Fruit fly (Drosophila melanogaster): Measurements from ENCODE around the gene CG13251.

The CG13251 gene

dm6 chr3L:20663967-20664366 is 27.0 kb downstream of the CG13251 start (continued):
- TF ChIP-seq Gug (GFP tag; IDR thresholded peaks at IDR 0.05) (no peak), CG2875 (GFP tag; optimal IDR thresholded peaks at IDR 0.05) (peak; percentile 15), Lhr (GFP tag; optimal IDR thresholded peaks at IDR 0.05) (no peak), sd (tag; optimal IDR thresholded peaks at IDR 0.05) (peak; percentile 2), CG8388 (GFP tag; optimal IDR thresholded peaks at IDR 0.05) (peak; percentile 62), phol (tag; optimal IDR thresholded peaks at IDR 0.05) (no peak), chm (GFP tag; IDR thresholded peaks at IDR 0.05) (peak; percentile 52; the same call in 1 of the 2 replicates), fd64A (GFP tag; optimal IDR thresholded peaks at IDR 0.05) (peak; percentile 24), Rx (GFP tag; IDR thresholded peaks at IDR 0.05) (no peak), CG14014 (GFP tag; IDR thresholded peaks at IDR 0.05) (peak; percentile 55; the same call in 1 of the 2 replicates), hkb (optimal IDR thresholded peaks at IDR 0.05) (no peak), hkb (GFP tag; IDR thresholded peaks at IDR 0.05) (peak; percentile 56; the same call in 1 of the 2 replicates), CG14860 (GFP tag; IDR thresholded peaks at IDR 0.05; ENCODE audit: partially characterized antibody) (no peak), Dll (GFP tag; IDR thresholded peaks at IDR 0.05; ENCODE audit: partially characterized antibody) (no peak), CG2202 (tag; optimal IDR thresholded peaks at IDR 0.05) (peak; percentile 17), row (GFP tag; IDR thresholded peaks at IDR 0.05) (no peak), gem (tag; optimal IDR thresholded peaks at IDR 0.05) (peak; percentile 39), CG42726 (GFP tag; IDR thresholded peaks at IDR 0.05; ENCODE audit: partially characterized antibody) (no peak), gsb-n (tag; optimal IDR thresholded peaks at IDR 0.05) (no peak), org-1 (GFP tag; optimal IDR thresholded peaks at IDR 0.05) (no peak), otp (GFP tag; IDR thresholded peaks at IDR 0.05) (peak; percentile 64; the same call in 2 of the 3 replicates), Awh (GFP tag; IDR thresholded peaks at IDR 0.05) (peak; percentile 32; the same call in 1 of the 2 replicates), Fer3 (tag; optimal IDR thresholded peaks at IDR 0.05) (peak; percentile 26), CG15269 (tag; optimal IDR thresholded peaks at IDR 0.05) (peak; percentile 29), ara (GFP tag; IDR thresholded peaks at IDR 0.05) (0 out of 2 replicates have a peak, but pooled peaks have one; percentile 24), CG32767 (GFP tag; IDR thresholded peaks at IDR 0.05) (no peak)

dm6 chr3L:20667408-20667807 is 30.4 kb downstream of the CG13251 start:
- no peak for TF ChIP-seq CG9609 (GFP tag; optimal IDR thresholded peaks at IDR 0.05)
- peak; percentile 62 for TF ChIP-seq Med (GFP tag)
- no peak for TF ChIP-seq CG31365 (tag; optimal IDR thresholded peaks at IDR 0.05)
- TF ChIP-seq gem (tag; optimal IDR thresholded peaks at IDR 0.05) = peak; percentile 2
- TF ChIP-seq CG16815 (GFP tag; optimal IDR thresholded peaks at IDR 0.05) = peak; percentile 1
- TF ChIP-seq CG18476 (GFP tag; optimal IDR thresholded peaks at IDR 0.05) = no peak
- peak; percentile 35 for TF ChIP-seq kni (GFP tag; optimal IDR thresholded peaks at IDR 0.05)
- no peak for TF ChIP-seq CG13624 (GFP tag; optimal IDR thresholded peaks at IDR 0.05)
- peak; percentile 42; the same call in 1 of the 2 replicates for TF ChIP-seq Xrp1 (GFP tag; IDR thresholded peaks at IDR 0.05)
- peak; percentile 61; the same call in 1 of the 3 replicates for TF ChIP-seq otp (GFP tag; IDR thresholded peaks at IDR 0.05)
- peak; percentile 42 for TF ChIP-seq ac (GFP tag; optimal IDR thresholded peaks at IDR 0.05)
- peak; percentile 60 for TF ChIP-seq sens (GFP tag)
- TF ChIP-seq ci (GFP tag; IDR thresholded peaks at IDR 0.05) = 0 out of 3 replicates have a peak, but pooled peaks have one; percentile 30
- peak in 1 of 2 experiments; percentile 3 for TF ChIP-seq tll (GFP tag; optimal IDR thresholded peaks at IDR 0.05)
- TF ChIP-seq sens-2 (GFP tag; IDR thresholded peaks at IDR 0.05) = 0 out of 2 replicates have a peak, but pooled peaks have one; percentile 9
- TF ChIP-seq fd102C (GFP tag; optimal IDR thresholded peaks at IDR 0.05) = peak; percentile 53
- 0 out of 2 replicates have a peak, but pooled peaks have one; percentile 59 for TF ChIP-seq Awh (GFP tag; IDR thresholded peaks at IDR 0.05)
- peak; percentile 18 for TF ChIP-seq dmrt11E (tag; optimal IDR thresholded peaks at IDR 0.05)
- peak; percentile 42; the same call in 1 of the 3 replicates for TF ChIP-seq zfh1 (GFP tag; IDR thresholded peaks at IDR 0.05)
- TF ChIP-seq Hr51 (GFP tag; optimal IDR thresholded peaks at IDR 0.05) = peak in 1 of 2 experiments; percentile 4
- TF ChIP-seq Tbp (GFP tag; optimal IDR thresholded peaks at IDR 0.05) = no peak
- peak; percentile 10 for TF ChIP-seq CG7745 (tag; optimal IDR thresholded peaks at IDR 0.05)
- TF ChIP-seq CG14667 (GFP tag; IDR thresholded peaks at IDR 0.05) = 0 out of 2 replicates have a peak, but pooled peaks have one; percentile 20
- peak; percentile 12 for TF ChIP-seq CG1603 (tag; optimal IDR thresholded peaks at IDR 0.05)
- TF ChIP-seq CG9727 (GFP tag; optimal IDR thresholded peaks at IDR 0.05) = peak; percentile 46
- TF ChIP-seq bsh (GFP tag; optimal IDR thresholded peaks at IDR 0.05) = peak in 1 of 2 experiments; percentile 9
